Worm (Caenorhabditis elegans): ENCODE results near the gene lips-10.

DNA sequence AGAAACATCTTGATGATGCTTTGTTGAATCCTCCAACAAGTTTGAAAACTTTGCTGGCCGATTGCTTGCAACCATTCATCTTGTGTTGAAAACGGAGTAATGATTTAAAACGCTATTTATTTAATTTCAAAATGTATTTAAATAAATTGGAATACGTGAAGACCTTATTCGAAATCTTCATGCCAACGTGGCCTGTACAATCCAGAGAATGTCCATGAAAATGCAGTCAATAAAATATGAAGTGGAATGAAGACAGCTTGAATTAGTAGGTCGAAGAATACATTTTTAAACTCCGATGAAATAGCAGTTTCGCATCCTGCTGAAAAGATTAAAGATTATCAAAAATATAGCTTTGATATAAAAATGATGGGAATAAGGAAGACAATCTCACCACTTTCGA is 15.5 kb downstream of the lips-10 start, which contains the start of gene F22B5.5:
- no peak for TF ChIP-seq egl-27 (tag; optimal IDR thresholded peaks at IDR 0.05)
- no peak for TF ChIP-seq ama-1 (optimal IDR thresholded peaks at IDR 0.05)
- no peak for TF ChIP-seq elt-3 (tag; optimal IDR thresholded peaks at IDR 0.05)
- TF ChIP-seq aly-2 (tag; optimal IDR thresholded peaks at IDR 0.05), result no peak
- TF ChIP-seq ztf-4 (tag; optimal IDR thresholded peaks at IDR 0.05), result no peak
- no peak for TF ChIP-seq snpc-4 (tag; optimal IDR thresholded peaks at IDR 0.05)
- TF ChIP-seq nhr-77 (tag; optimal IDR thresholded peaks at IDR 0.05), result no peak
